Fruit fly (Drosophila melanogaster): ENCODE measurements around the gene Axn.

The Axn gene

dm6 chr3R:30004648-30005047 lies 18.0 kb upstream of the Axn start, which contains the start of the genes Nlp and Nph (continued):
- TF ChIP-seq Dref (GFP tag; IDR thresholded peaks at IDR 0.05), result peak; percentile 71
- TF ChIP-seq CG12391 (tag; optimal IDR thresholded peaks at IDR 0.05), result peak; percentile 42
- TF ChIP-seq hbn (GFP tag; IDR thresholded peaks at IDR 0.05; ENCODE audit: partially characterized antibody), result peak; percentile 88
- no peak for TF ChIP-seq exex (tag; optimal IDR thresholded peaks at IDR 0.05)
- no peak for TF ChIP-seq br (optimal IDR thresholded peaks at IDR 0.05)
- no peak for TF ChIP-seq Rx (GFP tag; IDR thresholded peaks at IDR 0.05)
- no peak for TF ChIP-seq prd (optimal IDR thresholded peaks at IDR 0.05)
- TF ChIP-seq prd (GFP tag; IDR thresholded peaks at IDR 0.05), result no peak
- peak; percentile 80 for TF ChIP-seq CG17829 (tag; optimal IDR thresholded peaks at IDR 0.05)
- TF ChIP-seq bbx (GFP tag; IDR thresholded peaks at IDR 0.05; ENCODE audit: partially characterized antibody), result peak; percentile 76
- TF ChIP-seq CG16813 (GFP tag; IDR thresholded peaks at IDR 0.05; ENCODE audit: partially characterized antibody), result peak; percentile 86
- TF ChIP-seq CG6765 (GFP tag; optimal IDR thresholded peaks at IDR 0.05), result no peak
- TF ChIP-seq CG7786 (GFP tag; optimal IDR thresholded peaks at IDR 0.05), result peak; percentile 7
- TF ChIP-seq CG6791 (GFP tag; IDR thresholded peaks at IDR 0.05; ENCODE audit: partially characterized antibody), result peak; percentile 77
- peak; percentile 43 for TF ChIP-seq CG8924 (tag; optimal IDR thresholded peaks at IDR 0.05)
- TF ChIP-seq yki (optimal IDR thresholded peaks at IDR 0.05), result no peak
- TF ChIP-seq Ravus (GFP tag; IDR thresholded peaks at IDR 0.05), result no peak
- peak; percentile 94 for TF ChIP-seq sna (GFP tag; IDR thresholded peaks at IDR 0.05; ENCODE audit: partially characterized antibody)
- peak; percentile 52 for TF ChIP-seq Fer1 (GFP tag; optimal IDR thresholded peaks at IDR 0.05)
- TF ChIP-seq CG18476 (GFP tag; optimal IDR thresholded peaks at IDR 0.05), result peak; percentile 32
- no peak for TF ChIP-seq vvl (GFP tag; IDR thresholded peaks at IDR 0.05)
- peak; percentile 80 for TF ChIP-seq sens (GFP tag)
- TF ChIP-seq ham (GFP tag; IDR thresholded peaks at IDR 0.05), result no peak
- TF ChIP-seq pb (GFP tag; optimal IDR thresholded peaks at IDR 0.05), result no peak
- TF ChIP-seq Neu2 (GFP tag; optimal IDR thresholded peaks at IDR 0.05; ENCODE audit: borderline replicate concordance), result no peak
- peak; percentile 96 for TF ChIP-seq Dll (GFP tag; IDR thresholded peaks at IDR 0.05; ENCODE audit: partially characterized antibody)
- peak; percentile 22 for TF ChIP-seq caup (GFP tag; optimal IDR thresholded peaks at IDR 0.05; ENCODE audit: severe bottlenecking)
- TF ChIP-seq CG14050 (GFP tag; IDR thresholded peaks at IDR 0.05), result no peak
- TF ChIP-seq CG1233 (GFP tag; optimal IDR thresholded peaks at IDR 0.05), result no peak
- no peak for TF ChIP-seq nau (GFP tag; optimal IDR thresholded peaks at IDR 0.05)
- no peak for TF ChIP-seq HmgD (GFP tag; optimal IDR thresholded peaks at IDR 0.05)
- peak; percentile 75 for TF ChIP-seq kah (GFP tag; optimal IDR thresholded peaks at IDR 0.05)
- TF ChIP-seq Mes4 (GFP tag; optimal IDR thresholded peaks at IDR 0.05), result no peak
- TF ChIP-seq tin (GFP tag; optimal IDR thresholded peaks at IDR 0.05), result peak; percentile 43
- TF ChIP-seq tna (GFP tag; IDR thresholded peaks at IDR 0.05; ENCODE audit: partially characterized antibody), result peak; percentile 61
- no peak for TF ChIP-seq CG16863 (GFP tag; optimal IDR thresholded peaks at IDR 0.05)
- TF ChIP-seq repo (GFP tag; optimal IDR thresholded peaks at IDR 0.05), result no peak
- no peak for TF ChIP-seq CG18599 (GFP tag; optimal IDR thresholded peaks at IDR 0.05)
- TF ChIP-seq crol (GFP tag; IDR thresholded peaks at IDR 0.05), result no peak
- TF ChIP-seq Dp (GFP tag; optimal IDR thresholded peaks at IDR 0.05), result peak; percentile 34
- TF ChIP-seq bab2 (GFP tag; optimal IDR thresholded peaks at IDR 0.05), result peak; percentile 16
- no peak for TF ChIP-seq Jarid2 (GFP tag; optimal IDR thresholded peaks at IDR 0.05)
- no peak for TF ChIP-seq CG9727 (GFP tag; optimal IDR thresholded peaks at IDR 0.05)
- peak; percentile 85; the same call in 2 of the 3 replicates for TF ChIP-seq zen2 (GFP tag; IDR thresholded peaks at IDR 0.05; ENCODE audit: partially characterized antibody)
- TF ChIP-seq CG11695 (GFP tag; IDR thresholded peaks at IDR 0.05), result no peak
- peak; percentile 90 for TF ChIP-seq unc-4 (GFP tag; IDR thresholded peaks at IDR 0.05; ENCODE audit: partially characterized antibody)
- no peak for TF ChIP-seq CG14965 (GFP tag; optimal IDR thresholded peaks at IDR 0.05; ENCODE audit: borderline replicate concordance)
- no peak for TF ChIP-seq BtbVII (GFP tag; optimal IDR thresholded peaks at IDR 0.05)
- TF ChIP-seq dm (GFP tag; optimal IDR thresholded peaks at IDR 0.05), result peak; percentile 89
- TF ChIP-seq CG30020 (tag; optimal IDR thresholded peaks at IDR 0.05), result peak; percentile 38
- TF ChIP-seq schlank (tag; optimal IDR thresholded peaks at IDR 0.05), result no peak

All from whole organism, embryonic.